Fruit fly (Drosophila melanogaster): ENCODE measurements around the gene sfl.

dm6 chr3L:6550178-6550977 is 54.9 kb downstream of the sfl start, which contains the start of gene MCU:
- TF ChIP-seq CG42726 (GFP tag; IDR thresholded peaks at IDR 0.05; ENCODE audit: partially characterized antibody) (peak; percentile 95), H15 (GFP tag; IDR thresholded peaks at IDR 0.05) (no peak), CG30020 (tag; optimal IDR thresholded peaks at IDR 0.05) (no peak)
